Worm (Caenorhabditis elegans) whole organism, midembryonic: ENCODE results near the gene ugt-55.

Source experiments
- cog-1 ChIP-seq: sonication (generic microtip); optimal IDR thresholded peaks from 2 replicates; lab custom pipeline; 2016; ENCODE audit warnings: missing genetic modification characterization, missing compliant biosample characterization
- flt-1 ChIP-seq: fragments of 200-800 bp; sonication (Bioruptor generic); IDR thresholded peaks from 2 replicates; pipeline ENCODE4 v1.3.6; 2022; ENCODE audit warnings: missing genetic modification characterization, missing compliant biosample characterization
- tab-1 ChIP-seq: fragments of 200-800 bp; sonication (Bioruptor generic); IDR thresholded peaks from 2 replicates; pipeline ENCODE4 v1.3.6; 2022; ENCODE audit warnings: missing genetic modification characterization, missing compliant biosample characterization
- ztf-29 ChIP-seq: fragments of 200-800 bp; sonication (Bioruptor generic); IDR thresholded peaks from 2 replicates; pipeline ENCODE4 v1.3.6; 2022; ENCODE audit warnings: missing genetic modification reagents, missing genetic modification characterization, missing compliant biosample characterization

ce11 chrV:12235502-12235901 lies 21.0 kb upstream of the ugt-55 start:
- TF ChIP-seq flt-1 (GFP tag; lab: Robert Waterston, UW), result no peak
- TF ChIP-seq tab-1 (GFP tag; lab: Robert Waterston, UW), result no peak
- TF ChIP-seq ztf-29 (GFP tag; lab: Robert Waterston, UW), result no peak
- no peak for TF ChIP-seq cog-1
